Fruit fly (Drosophila melanogaster): ENCODE results near the gene MED28.
A peak's percentile ranks its signal among the peaks of the same experiment; 100 is the strongest.

Gene MED28

dm6 chr3R:25461666-25462065, 15.1 kb upstream of the MED28 start (continued):
- TF ChIP-seq CG34406 (GFP tag; optimal IDR thresholded peaks at IDR 0.05) (peak; percentile 67), Ets96B (tag; optimal IDR thresholded peaks at IDR 0.05) (peak; percentile 61), CG4318 (GFP tag; optimal IDR thresholded peaks at IDR 0.05) (peak; percentile 39), Eip75B (GFP tag; optimal IDR thresholded peaks at IDR 0.05) (peak; percentile 61), achi (GFP tag; optimal IDR thresholded peaks at IDR 0.05) (peak; percentile 62), ss (GFP tag; optimal IDR thresholded peaks at IDR 0.05) (no peak), CG8632 (GFP tag; optimal IDR thresholded peaks at IDR 0.05) (peak; percentile 63), Sox14 (GFP tag; optimal IDR thresholded peaks at IDR 0.05) (peak; percentile 76), CG6163 (GFP tag; IDR thresholded peaks at IDR 0.05) (peak; percentile 13; the same call in 1 of the 3 replicates), CG1621 (tag; optimal IDR thresholded peaks at IDR 0.05) (no peak), OdsH (GFP tag; optimal IDR thresholded peaks at IDR 0.05) (peak; percentile 62), Met (GFP tag; optimal IDR thresholded peaks at IDR 0.05) (peak; percentile 78), CG6808 (GFP tag; optimal IDR thresholded peaks at IDR 0.05) (peak; percentile 17), CG32006 (GFP tag; optimal IDR thresholded peaks at IDR 0.05) (peak; percentile 77), lz (GFP tag; optimal IDR thresholded peaks at IDR 0.05) (peak; percentile 69), CG10631 (GFP tag; optimal IDR thresholded peaks at IDR 0.05) (peak; percentile 58), salr (GFP tag; optimal IDR thresholded peaks at IDR 0.05) (peak in 1 of 2 experiments; percentile 45), Gug (GFP tag; IDR thresholded peaks at IDR 0.05) (no peak), fd59A (GFP tag; optimal IDR thresholded peaks at IDR 0.05) (peak; percentile 31), svp (GFP tag) (peak; percentile 88)

dm6 chr3R:25462642-25463317, 14.0 kb upstream of the MED28 start:
- peak; percentile 88 for TF ChIP-seq Met (GFP tag; optimal IDR thresholded peaks at IDR 0.05)
- TF ChIP-seq esn (GFP tag; optimal IDR thresholded peaks at IDR 0.05), result peak; percentile 91
- peak; percentile 77 for TF ChIP-seq Sox15 (GFP tag; optimal IDR thresholded peaks at IDR 0.05)
- TF ChIP-seq Hr38 (GFP tag; optimal IDR thresholded peaks at IDR 0.05), result no peak
- peak; percentile 92 for TF ChIP-seq OdsH (GFP tag; optimal IDR thresholded peaks at IDR 0.05)
- peak; percentile 80 for TF ChIP-seq CG1621 (tag; optimal IDR thresholded peaks at IDR 0.05)
- peak; percentile 75 for TF ChIP-seq CG11294 (GFP tag; IDR thresholded peaks at IDR 0.05)
- TF ChIP-seq topi (GFP tag; optimal IDR thresholded peaks at IDR 0.05), result peak; percentile 87
- TF ChIP-seq CG32006 (GFP tag; optimal IDR thresholded peaks at IDR 0.05), result peak; percentile 84
- TF ChIP-seq CG11902 (GFP tag; optimal IDR thresholded peaks at IDR 0.05), result peak; percentile 82
- TF ChIP-seq ss (GFP tag; optimal IDR thresholded peaks at IDR 0.05), result peak; percentile 95
- peak; percentile 95 for TF ChIP-seq CG6808 (GFP tag; optimal IDR thresholded peaks at IDR 0.05)
- peak; percentile 97 for TF ChIP-seq Eip78C (GFP tag)
- TF ChIP-seq CG6276 (GFP tag; optimal IDR thresholded peaks at IDR 0.05), result peak; percentile 74
- peak; percentile 82 for TF ChIP-seq Eip93F (GFP tag; optimal IDR thresholded peaks at IDR 0.05)
- TF ChIP-seq CG10669 (GFP tag; optimal IDR thresholded peaks at IDR 0.05), result peak; percentile 92
- TF ChIP-seq achi (GFP tag; optimal IDR thresholded peaks at IDR 0.05), result peak; percentile 91
- peak; percentile 95 for TF ChIP-seq CG8632 (GFP tag; optimal IDR thresholded peaks at IDR 0.05)
- peak; percentile 76 for TF ChIP-seq Blimp-1 (GFP tag; optimal IDR thresholded peaks at IDR 0.05)
- TF ChIP-seq Smox (GFP tag; optimal IDR thresholded peaks at IDR 0.05), result peak; percentile 83
- peak; percentile 92 for TF ChIP-seq CG9139 (GFP tag; optimal IDR thresholded peaks at IDR 0.05)
- peak; percentile 17 for TF ChIP-seq dac (GFP tag; optimal IDR thresholded peaks at IDR 0.05)
- TF ChIP-seq svp (GFP tag), result peak; percentile 96
- TF ChIP-seq fd59A (GFP tag; optimal IDR thresholded peaks at IDR 0.05), result peak; percentile 89
- no peak for TF ChIP-seq fkh (GFP tag; optimal IDR thresholded peaks at IDR 0.05)
- peak; percentile 56 for TF ChIP-seq Hr4 (GFP tag; optimal IDR thresholded peaks at IDR 0.05)
- peak; percentile 80 for TF ChIP-seq Sox102F (GFP tag; optimal IDR thresholded peaks at IDR 0.05)
- peak; percentile 91 for TF ChIP-seq spab (GFP tag; optimal IDR thresholded peaks at IDR 0.05)
- peak; percentile 74 for TF ChIP-seq Hr39 (GFP tag; optimal IDR thresholded peaks at IDR 0.05)
- peak; percentile 84 for TF ChIP-seq lz (GFP tag; optimal IDR thresholded peaks at IDR 0.05)
- TF ChIP-seq CG31627 (GFP tag; optimal IDR thresholded peaks at IDR 0.05), result peak; percentile 72
- peak; percentile 92 for TF ChIP-seq acj6 (GFP tag; optimal IDR thresholded peaks at IDR 0.05)
- peak; percentile 78 to 86 for TF ChIP-seq salr (GFP tag; optimal IDR thresholded peaks at IDR 0.05)
- peak; percentile 96 for TF ChIP-seq CG3032 (tag; optimal IDR thresholded peaks at IDR 0.05)
- peak; percentile 91 for TF ChIP-seq CG6163 (GFP tag; IDR thresholded peaks at IDR 0.05)
- peak; percentile 92 for TF ChIP-seq CG3919 (GFP tag; optimal IDR thresholded peaks at IDR 0.05)
- peak; percentile 85 for TF ChIP-seq CG11762 (GFP tag; optimal IDR thresholded peaks at IDR 0.05; ENCODE audit: insufficient read depth)
- peak; percentile 76 for TF ChIP-seq cyc (GFP tag; optimal IDR thresholded peaks at IDR 0.05)
- TF ChIP-seq Eip75B (GFP tag; optimal IDR thresholded peaks at IDR 0.05), result peak; percentile 83
- TF ChIP-seq CG7368 (GFP tag; optimal IDR thresholded peaks at IDR 0.05), result peak; percentile 88

All from whole organism, prepupa.